Fruit fly (Drosophila melanogaster) S2 (cell line): ENCODE measurements around the gene CG3744.

Source experiments
- CG8478 ChIP-seq: fragments of >200 bp; optimal IDR thresholded peaks from 2 replicates; lab custom pipeline; 2018
- CTCF ChIP-seq, 2 experiments: fragments of >200 bp; optimal IDR thresholded peaks; 2 replicates each; lab custom pipeline; 2018

DNA sequence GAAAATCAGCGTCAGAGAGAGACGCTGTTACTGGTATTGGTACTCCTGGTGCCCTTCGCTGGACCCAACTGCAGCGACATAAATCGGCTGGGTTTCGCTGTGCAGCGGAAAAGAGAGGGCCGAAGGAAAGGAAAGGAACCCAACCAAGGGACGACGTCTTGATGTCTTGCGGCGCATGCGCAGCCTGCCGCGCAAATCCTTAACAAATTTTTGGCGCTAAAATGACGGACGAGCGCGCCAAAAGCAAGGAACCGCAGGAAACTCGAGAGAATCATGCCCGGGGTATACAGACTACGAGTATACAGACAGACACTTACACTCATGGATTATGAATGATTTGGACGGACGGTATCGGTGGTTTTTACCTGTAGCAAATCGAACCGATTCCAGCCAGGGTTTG is 9.5 kb downstream of the CG3744 start:
- TF ChIP-seq CG8478 (lab: Kevin White, UChicago) (no peak), CTCF (optimal IDR thresholded peaks at IDR 0.05; lab: Kevin White, UChicago) (no peak)
